Worm (Caenorhabditis elegans) whole organism, late embryonic: ENCODE measurements around the gene F35A5.2.
A peak's percentile ranks its signal among the peaks of the same experiment; 100 is the strongest.

ENCODE experiments used
- C08G9.2 ChIP-seq: sonication (generic microtip); optimal IDR thresholded peaks from 2 replicates; lab custom pipeline; 2016; ENCODE audit warnings: mild to moderate bottlenecking, missing genetic modification characterization, moderate library complexity, missing compliant biosample characterization
- C38D4.7 ChIP-seq: fragments of 200-800 bp; sonication (Bioruptor generic); optimal IDR thresholded peaks from 2 replicates; lab custom pipeline; 2018; ENCODE audit warnings: mild to moderate bottlenecking, missing genetic modification characterization, moderate library complexity, missing compliant biosample characterization
- K02D7.2 ChIP-seq: sonication (generic microtip); optimal IDR thresholded peaks from 2 replicates; lab custom pipeline; 2017; ENCODE audit warnings: mild to moderate bottlenecking, missing genetic modification characterization, missing compliant biosample characterization
- K09A11.1 ChIP-seq: sonication (generic microtip); optimal IDR thresholded peaks from 2 replicates; lab custom pipeline; 2017; ENCODE audit warnings: antibody characterized with exemption, mild to moderate bottlenecking, missing genetic modification characterization, missing compliant biosample characterization; ENCODE audit not compliant: insufficient read depth
- T23F11.4 ChIP-seq: fragments of 200-800 bp; sonication (Bioruptor generic); optimal IDR thresholded peaks from 2 replicates; lab custom pipeline; 2018; ENCODE audit warnings: mild to moderate bottlenecking, missing genetic modification characterization, missing compliant biosample characterization
- ahr-1 ChIP-seq: sonication (generic microtip); optimal IDR thresholded peaks from 2 replicates; lab custom pipeline; 2016; ENCODE audit warnings: missing genetic modification characterization, missing compliant biosample characterization
- ama-1 ChIP-seq: fragments of 150-350 bp; optimal IDR thresholded peaks from 2 replicates; lab custom pipeline; 2014
- ceh-19 ChIP-seq: fragments of 200-800 bp; sonication (Bioruptor generic); optimal IDR thresholded peaks from 2 replicates; lab custom pipeline; 2018; ENCODE audit warnings: mild to moderate bottlenecking, missing genetic modification characterization, missing compliant biosample characterization
- ceh-2 ChIP-seq: sonication (generic microtip); optimal IDR thresholded peaks from 2 replicates; lab custom pipeline; 2016; ENCODE audit warnings: missing genotype, missing genetic modification characterization, missing compliant biosample characterization
- ceh-22 ChIP-seq: sonication (generic microtip); optimal IDR thresholded peaks from 2 replicates; lab custom pipeline; 2017; ENCODE audit warnings: missing biosample characterization, missing genetic modification characterization
- ceh-45 ChIP-seq: fragments of 200-800 bp; sonication (Bioruptor generic); IDR thresholded peaks from 2 replicates; pipeline ENCODE4 v1.3.6; 2022; ENCODE audit warnings: missing genetic modification reagents, missing genetic modification characterization, missing compliant biosample characterization
- ceh-9 ChIP-seq: sonication (generic microtip); optimal IDR thresholded peaks from 2 replicates; lab custom pipeline; 2016; ENCODE audit warnings: mild to moderate bottlenecking, missing genetic modification characterization, inconsistent platforms, missing compliant biosample characterization
- dve-1 ChIP-seq: sonication (generic microtip); optimal IDR thresholded peaks from 2 replicates; lab custom pipeline; 2017; ENCODE audit warnings: antibody characterized with exemption, mild to moderate bottlenecking, missing genetic modification characterization, missing compliant biosample characterization
- elt-2 ChIP-seq: sonication (generic microtip); optimal IDR thresholded peaks from 2 replicates; lab custom pipeline; 2016; ENCODE audit warnings: missing genetic modification reagents, missing genetic modification characterization, missing compliant biosample characterization
- elt-4 ChIP-seq: sonication (generic microtip); optimal IDR thresholded peaks from 2 replicates; lab custom pipeline; 2016; ENCODE audit warnings: missing genetic modification characterization, missing compliant biosample characterization
- fax-1 ChIP-seq: sonication (generic microtip); optimal IDR thresholded peaks from 2 replicates; lab custom pipeline; 2016; ENCODE audit warnings: missing genotype, missing genetic modification characterization, missing compliant biosample characterization
- fkh-10 ChIP-seq: fragments of 150-350 bp; optimal IDR thresholded peaks from 2 replicates; lab custom pipeline; 2014; ENCODE audit warnings: missing biosample characterization, missing genetic modification reagents, missing genetic modification characterization
- fkh-6 ChIP-seq: sonication (generic microtip); optimal IDR thresholded peaks from 2 replicates; lab custom pipeline; 2016; ENCODE audit warnings: missing genetic modification characterization, missing compliant biosample characterization
- hlh-13 ChIP-seq: fragments of 200-800 bp; sonication (Bioruptor generic); optimal IDR thresholded peaks from 2 replicates; lab custom pipeline; 2018; ENCODE audit warnings: mild to moderate bottlenecking, missing genetic modification characterization, missing compliant biosample characterization
- hlh-6 ChIP-seq: sonication (generic microtip); optimal IDR thresholded peaks from 2 replicates; lab custom pipeline; 2016; ENCODE audit warnings: missing genotype, missing genetic modification characterization, missing compliant biosample characterization
- hlh-8 ChIP-seq: sonication (generic microtip); optimal IDR thresholded peaks from 2 replicates; lab custom pipeline; 2016; ENCODE audit warnings: missing genotype, missing genetic modification characterization, missing compliant biosample characterization
- lim-6 ChIP-seq: sonication (generic microtip); optimal IDR thresholded peaks from 2 replicates; lab custom pipeline; 2016; ENCODE audit warnings: missing genetic modification characterization, missing compliant biosample characterization
- lin-11 ChIP-seq: fragments of 200-800 bp; sonication (Bioruptor generic); optimal IDR thresholded peaks from 2 replicates; lab custom pipeline; 2018; ENCODE audit warnings: mild to moderate bottlenecking, missing genetic modification characterization, missing compliant biosample characterization
- nfya-1 ChIP-seq: sonication (generic microtip); optimal IDR thresholded peaks from 2 replicates; lab custom pipeline; 2017; ENCODE audit warnings: missing genetic modification characterization, mild to moderate bottlenecking, missing compliant biosample characterization, antibody characterized with exemption, moderate library complexity
- nhr-11 ChIP-seq: fragments of 150-350 bp; optimal IDR thresholded peaks from 2 replicates; lab custom pipeline; 2014; ENCODE audit warnings: missing biosample characterization, missing genetic modification characterization
- npax-4 ChIP-seq: sonication (generic microtip); optimal IDR thresholded peaks from 2 replicates; lab custom pipeline; 2016; ENCODE audit warnings: missing genetic modification characterization, missing compliant biosample characterization
- odd-2 ChIP-seq: sonication (generic microtip); optimal IDR thresholded peaks from 2 replicates; lab custom pipeline; 2017; ENCODE audit warnings: antibody characterized with exemption, mild to moderate bottlenecking, missing genetic modification characterization, missing compliant biosample characterization
- pat-9 ChIP-seq: fragments of 200-800 bp; sonication (Bioruptor generic); optimal IDR thresholded peaks from 2 replicates; lab custom pipeline; 2018; ENCODE audit warnings: mild to moderate bottlenecking, missing genetic modification characterization, moderate library complexity, missing compliant biosample characterization
- pax-1 ChIP-seq: fragments of 150-350 bp; optimal IDR thresholded peaks from 2 replicates; lab custom pipeline; 2014; ENCODE audit warnings: missing biosample characterization, missing genetic modification characterization
- pha-4 ChIP-seq: fragments of 150-350 bp; optimal IDR thresholded peaks from 2 replicates; lab custom pipeline; 2018; ENCODE audit warnings: missing biosample characterization, missing genetic modification reagents, missing genetic modification characterization
- pqm-1 ChIP-seq: sonication (generic microtip); optimal IDR thresholded peaks from 2 replicates; lab custom pipeline; 2016; ENCODE audit warnings: missing genetic modification characterization, missing compliant biosample characterization
- pros-1 ChIP-seq: fragments of 150-350 bp; optimal IDR thresholded peaks from 2 replicates; lab custom pipeline; 2014; ENCODE audit warnings: missing biosample characterization, missing genetic modification reagents, missing genetic modification characterization
- ref-2 ChIP-seq: sonication (generic microtip); optimal IDR thresholded peaks from 2 replicates; lab custom pipeline; 2016; ENCODE audit warnings: missing genetic modification characterization, missing compliant biosample characterization
- sox-2 ChIP-seq: fragments of 200-800 bp; sonication (Bioruptor generic); IDR thresholded peaks from 2 replicates; pipeline ENCODE4 v1.3.6; 2022; ENCODE audit warnings: missing genetic modification reagents, missing genetic modification characterization, missing compliant biosample characterization
- unc-42 ChIP-seq: sonication (generic microtip); optimal IDR thresholded peaks from 2 replicates; lab custom pipeline; 2016; ENCODE audit warnings: missing genotype, missing genetic modification characterization, missing compliant biosample characterization
- unc-55 ChIP-seq: sonication (generic microtip); optimal IDR thresholded peaks from 2 replicates; lab custom pipeline; 2017; ENCODE audit warnings: missing biosample characterization, missing genetic modification reagents, missing genetic modification characterization

The F35A5.2 gene

DNA sequence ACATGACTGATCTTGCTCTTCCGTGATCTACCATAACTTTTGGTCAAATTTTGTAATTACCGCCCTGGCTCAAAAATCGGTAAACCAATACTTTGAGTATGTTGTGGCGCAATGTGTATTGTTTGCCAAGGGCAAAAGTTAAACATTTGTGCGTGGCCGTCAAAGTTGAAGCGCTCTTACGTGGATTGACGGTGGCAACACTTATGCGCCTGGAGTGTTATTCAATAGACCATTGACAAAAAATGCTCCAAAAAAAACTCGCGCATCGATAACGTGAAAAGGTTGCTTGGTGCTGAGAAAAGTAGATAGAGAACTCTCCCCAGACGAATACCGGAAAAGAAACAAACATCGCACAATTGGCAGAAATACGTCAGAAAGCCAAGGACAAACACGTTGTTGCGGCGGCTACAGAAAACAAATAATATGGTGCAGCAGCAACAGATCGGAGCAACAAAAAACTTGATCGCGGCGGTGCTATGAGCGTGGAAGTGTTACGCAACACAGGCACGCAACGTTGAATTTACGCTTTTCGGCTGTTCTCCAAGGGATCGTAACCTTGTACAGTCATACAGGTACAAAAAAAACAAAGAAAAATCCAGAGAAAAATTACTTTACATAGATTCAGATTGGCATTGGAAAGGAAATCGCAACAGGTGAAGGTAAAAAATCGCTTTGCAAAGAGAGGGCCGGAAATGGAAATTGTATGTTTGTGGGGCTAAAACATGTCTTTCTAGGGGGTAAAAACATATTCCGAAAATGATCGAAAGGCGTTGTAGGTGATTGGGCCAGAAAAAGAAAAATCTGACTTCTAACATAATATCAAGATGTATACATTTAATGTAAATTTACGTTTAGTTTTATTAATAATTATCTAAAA lies 29.3 kb downstream of the F35A5.2 start:
- peak; percentile 15 for TF ChIP-seq dve-1 (tag; lab: Kevin White, UChicago)
- TF ChIP-seq ceh-9 (tag; lab: Kevin White, UChicago) = no peak

ce11 chrX:3835632-3836031 lies 30.7 kb downstream of the F35A5.2 start:
- TF ChIP-seq fkh-10 (GFP tag; lab: Kevin White, UChicago) (no peak), ceh-22 (no peak), hlh-8 (tag; lab: Kevin White, UChicago) (no peak), pax-1 (tag; lab: Kevin White, UChicago) (no peak), npax-4 (tag; lab: Kevin White, UChicago) (no peak), elt-2 (no peak), nfya-1 (tag; lab: Kevin White, UChicago) (no peak), K09A11.1 (tag; lab: Kevin White, UChicago) (no peak), ama-1 (lab: Kevin White, UChicago) (no peak), ahr-1 (tag; lab: Kevin White, UChicago) (no peak), odd-2 (tag; lab: Kevin White, UChicago) (no peak), hlh-13 (GFP tag; lab: Kevin White, UChicago) (no peak), sox-2 (GFP tag; lab: Robert Waterston, UW) (no peak), pqm-1 (tag; lab: Kevin White, UChicago) (no peak), hlh-6 (tag; lab: Kevin White, UChicago) (no peak), pros-1 (tag; lab: Kevin White, UChicago) (no peak)

DNA sequence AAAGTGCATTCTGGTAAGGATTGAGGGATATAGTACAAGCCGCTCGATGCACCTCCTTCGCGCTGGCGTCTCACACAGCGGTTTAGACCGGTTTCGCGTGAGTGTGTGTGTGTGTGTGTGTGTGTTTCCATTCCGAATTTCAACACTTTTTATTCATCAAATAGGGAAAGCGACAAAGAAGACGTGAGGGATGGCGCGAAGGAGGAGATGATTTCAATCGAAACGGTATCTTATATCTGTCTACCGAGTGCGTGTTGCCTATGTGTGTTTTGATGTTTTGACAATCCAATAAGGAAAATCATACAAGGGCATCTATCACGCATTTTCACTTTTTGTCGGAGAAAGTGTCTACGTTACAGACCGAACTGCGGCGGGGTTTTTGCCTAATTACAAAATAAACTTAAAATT lies 32.8 kb downstream of the F35A5.2 start:
- peak; percentile 40 for TF ChIP-seq ref-2 (tag; lab: Kevin White, UChicago)
- no peak for TF ChIP-seq C08G9.2 (tag; lab: Kevin White, UChicago)
- TF ChIP-seq, all 69 proteins: peak for 1

ce11 chrX:3838670-3839069 lies 33.7 kb downstream of the F35A5.2 start:
- no peak for TF ChIP-seq odd-2 (tag; lab: Kevin White, UChicago)
- no peak for TF ChIP-seq unc-55
- TF ChIP-seq fkh-6 (tag; lab: Kevin White, UChicago) = no peak
- no peak for TF ChIP-seq unc-42
- TF ChIP-seq C38D4.7 (GFP tag; lab: Kevin White, UChicago) = no peak
- TF ChIP-seq pha-4 = no peak
- TF ChIP-seq T23F11.4 = no peak
- TF ChIP-seq fax-1 (tag; lab: Kevin White, UChicago) = no peak
- TF ChIP-seq nhr-11 (tag; lab: Kevin White, UChicago) = no peak
- no peak for TF ChIP-seq ceh-19 (GFP tag; lab: Kevin White, UChicago)
- no peak for TF ChIP-seq lim-6 (tag; lab: Kevin White, UChicago)
- TF ChIP-seq lin-11 (tag; lab: Kevin White, UChicago) = no peak
- TF ChIP-seq ahr-1 (tag; lab: Kevin White, UChicago) = no peak
- TF ChIP-seq ceh-2 (tag; lab: Kevin White, UChicago) = no peak
- no peak for TF ChIP-seq K02D7.2 (tag; lab: Kevin White, UChicago)
- no peak for TF ChIP-seq elt-4 (tag; lab: Kevin White, UChicago)
- no peak for TF ChIP-seq pat-9
- TF ChIP-seq ceh-45 = no peak
- TF ChIP-seq, all 69 proteins: peak for 0
